ENCODE assay signal across 1 fruit fly cellular context in genomic region chr3R:21629373-21630145, dm6.
TF ChIP-seq lines count a peak whose summit lies in the region.

No protein-coding gene starts in this region.

TF ChIP-seq in whole organism, embryonic, 481 proteins besides CTCF, POLR2A, EP300 and RAD21 (continued from another document and continues in another):
- no peak for TF ChIP-seq BEAF-32 (GFP tag; optimal IDR thresholded peaks at IDR 0.05; lab: Kevin White, UChicago)
- peak; percentile 60 for TF ChIP-seq lab (GFP tag; optimal IDR thresholded peaks at IDR 0.05; lab: Kevin White, UChicago)
- no peak for TF ChIP-seq Deaf1 (tag; optimal IDR thresholded peaks at IDR 0.05; lab: Kevin White, UChicago)
- TF ChIP-seq knrl (GFP tag; IDR thresholded peaks at IDR 0.05; lab: Robert Waterston, UW; ENCODE audit: partially characterized antibody): no peak
- TF ChIP-seq tin (GFP tag; optimal IDR thresholded peaks at IDR 0.05; lab: Kevin White, UChicago): no peak
- peak; percentile 39 for TF ChIP-seq wek (GFP tag; optimal IDR thresholded peaks at IDR 0.05; lab: Kevin White, UChicago)
- no peak for TF ChIP-seq CG6813 (GFP tag; optimal IDR thresholded peaks at IDR 0.05; lab: Kevin White, UChicago)
- TF ChIP-seq Eip74EF (GFP tag; optimal IDR thresholded peaks at IDR 0.05; lab: Kevin White, UChicago): peak in 1 of 2 experiments; percentile 52
- peak; percentile 16; the same call in 1 of the 2 replicates for TF ChIP-seq rib (GFP tag; IDR thresholded peaks at IDR 0.05; lab: Robert Waterston, UW)
- peak; percentile 44 for TF ChIP-seq CG8281 (tag; optimal IDR thresholded peaks at IDR 0.05; lab: Kevin White, UChicago)
- no peak for TF ChIP-seq NfI (GFP tag; optimal IDR thresholded peaks at IDR 0.05; lab: Kevin White, UChicago)
- TF ChIP-seq trh (GFP tag; optimal IDR thresholded peaks at IDR 0.05; lab: Kevin White, UChicago): no peak
- no peak for TF ChIP-seq mam (GFP tag; optimal IDR thresholded peaks at IDR 0.05; lab: Kevin White, UChicago)
- TF ChIP-seq CG6765 (GFP tag; optimal IDR thresholded peaks at IDR 0.05; lab: Kevin White, UChicago): peak; percentile 27
- TF ChIP-seq CG17186 (GFP tag; optimal IDR thresholded peaks at IDR 0.05; lab: Kevin White, UChicago): no peak
- peak; percentile 34 for TF ChIP-seq Hmr (GFP tag; optimal IDR thresholded peaks at IDR 0.05; lab: Kevin White, UChicago)
- TF ChIP-seq CG3065 (GFP tag; optimal IDR thresholded peaks at IDR 0.05; lab: Kevin White, UChicago): no peak
- TF ChIP-seq CG15514 (GFP tag; optimal IDR thresholded peaks at IDR 0.05; lab: Kevin White, UChicago): no peak
- TF ChIP-seq Med (GFP tag; lab: Kevin White, UChicago): no peak
- TF ChIP-seq ash1 (GFP tag; optimal IDR thresholded peaks at IDR 0.05; lab: Kevin White, UChicago): no peak
- TF ChIP-seq CG34224 (GFP tag; IDR thresholded peaks at IDR 0.05; lab: Robert Waterston, UW; ENCODE audit: partially characterized antibody): no peak
- TF ChIP-seq unc-4 (GFP tag; IDR thresholded peaks at IDR 0.05; lab: Robert Waterston, UW; ENCODE audit: partially characterized antibody): no peak
- no peak for TF ChIP-seq CG1792 (GFP tag; optimal IDR thresholded peaks at IDR 0.05; lab: Kevin White, UChicago)
- peak; percentile 30 for TF ChIP-seq bcd (GFP tag; optimal IDR thresholded peaks at IDR 0.05; lab: Kevin White, UChicago)
- peak; percentile 22; the same call in 1 of the 2 replicates for TF ChIP-seq Atf6 (GFP tag; IDR thresholded peaks at IDR 0.05; lab: Robert Waterston, UW)
- TF ChIP-seq CG13287 (GFP tag; IDR thresholded peaks at IDR 0.05; lab: Robert Waterston, UW; ENCODE audit: partially characterized antibody): no peak
- TF ChIP-seq CG17359 (tag; optimal IDR thresholded peaks at IDR 0.05; lab: Kevin White, UChicago): no peak
- no peak for TF ChIP-seq NK7.1 (GFP tag; optimal IDR thresholded peaks at IDR 0.05; lab: Kevin White, UChicago)
- TF ChIP-seq Jarid2 (GFP tag; optimal IDR thresholded peaks at IDR 0.05; lab: Kevin White, UChicago): no peak
- TF ChIP-seq dmrt11E (tag; optimal IDR thresholded peaks at IDR 0.05; lab: Kevin White, UChicago): no peak
- TF ChIP-seq cad (GFP tag; optimal IDR thresholded peaks at IDR 0.05; lab: Kevin White, UChicago): no peak
- no peak for TF ChIP-seq Lim3 (GFP tag; IDR thresholded peaks at IDR 0.05; lab: Robert Waterston, UW)
- no peak for TF ChIP-seq gce (GFP tag; IDR thresholded peaks at IDR 0.05; lab: Robert Waterston, UW)
- TF ChIP-seq CG16813 (GFP tag; IDR thresholded peaks at IDR 0.05; lab: Robert Waterston, UW; ENCODE audit: partially characterized antibody): no peak
- TF ChIP-seq Fer1 (GFP tag; optimal IDR thresholded peaks at IDR 0.05; lab: Kevin White, UChicago): no peak
- no peak for TF ChIP-seq CG11696 (GFP tag; IDR thresholded peaks at IDR 0.05; lab: Robert Waterston, UW)
- no peak for TF ChIP-seq crp (GFP tag; optimal IDR thresholded peaks at IDR 0.05; lab: Kevin White, UChicago)
- TF ChIP-seq CG15073 (GFP tag; optimal IDR thresholded peaks at IDR 0.05; lab: Kevin White, UChicago): no peak
- no peak for TF ChIP-seq CG14965 (GFP tag; optimal IDR thresholded peaks at IDR 0.05; lab: Kevin White, UChicago; ENCODE audit: borderline replicate concordance)
- no peak for TF ChIP-seq CG8089 (GFP tag; optimal IDR thresholded peaks at IDR 0.05; lab: Kevin White, UChicago)
- no peak for TF ChIP-seq CG6272 (GFP tag; IDR thresholded peaks at IDR 0.05; lab: Robert Waterston, UW)
- TF ChIP-seq CG4617 (GFP tag; optimal IDR thresholded peaks at IDR 0.05; lab: Kevin White, UChicago; ENCODE audit: borderline replicate concordance): no peak
- TF ChIP-seq CG3407 (GFP tag; optimal IDR thresholded peaks at IDR 0.05; lab: Kevin White, UChicago): no peak
- peak; percentile 7 for TF ChIP-seq CG8388 (GFP tag; optimal IDR thresholded peaks at IDR 0.05; lab: Kevin White, UChicago)
- TF ChIP-seq gsb (GFP tag; IDR thresholded peaks at IDR 0.05; lab: Robert Waterston, UW): no peak
- no peak for TF ChIP-seq CG6175 (GFP tag; IDR thresholded peaks at IDR 0.05; lab: Robert Waterston, UW)
- no peak for TF ChIP-seq CG9215 (GFP tag; IDR thresholded peaks at IDR 0.05; lab: Robert Waterston, UW)
- peak; percentile 29 for TF ChIP-seq psq (GFP tag; optimal IDR thresholded peaks at IDR 0.05; lab: Kevin White, UChicago)
- TF ChIP-seq CG34422 (GFP tag; IDR thresholded peaks at IDR 0.05; lab: Robert Waterston, UW): no peak
- no peak for TF ChIP-seq h (optimal IDR thresholded peaks at IDR 0.05; lab: Kevin White, UChicago)
- TF ChIP-seq tap (tag; optimal IDR thresholded peaks at IDR 0.05; lab: Kevin White, UChicago): peak; percentile 23
- TF ChIP-seq lola (GFP tag; optimal IDR thresholded peaks at IDR 0.05; lab: Kevin White, UChicago): no peak
- no peak for TF ChIP-seq Hr39 (optimal IDR thresholded peaks at IDR 0.05; lab: Kevin White, UChicago)
- TF ChIP-seq CG12391 (tag; optimal IDR thresholded peaks at IDR 0.05; lab: Kevin White, UChicago): no peak
- no peak for TF ChIP-seq exex (tag; optimal IDR thresholded peaks at IDR 0.05; lab: Kevin White, UChicago)
- TF ChIP-seq Sry-β (GFP tag; optimal IDR thresholded peaks at IDR 0.05; lab: Kevin White, UChicago): peak; percentile 5
- no peak for TF ChIP-seq Doc3 (GFP tag; IDR thresholded peaks at IDR 0.05; lab: Robert Waterston, UW; ENCODE audit: partially characterized antibody)
- peak; percentile 19 for TF ChIP-seq Nf-YC (tag; optimal IDR thresholded peaks at IDR 0.05; lab: Kevin White, UChicago)
- no peak for TF ChIP-seq CG2202 (tag; optimal IDR thresholded peaks at IDR 0.05; lab: Kevin White, UChicago)
- no peak for TF ChIP-seq sens-2 (GFP tag; IDR thresholded peaks at IDR 0.05; lab: Robert Waterston, UW)
- TF ChIP-seq cg (GFP tag; optimal IDR thresholded peaks at IDR 0.05; lab: Kevin White, UChicago): no peak
- TF ChIP-seq CG18764 (GFP tag; optimal IDR thresholded peaks at IDR 0.05; lab: Kevin White, UChicago): no peak
- TF ChIP-seq CG12299 (tag; optimal IDR thresholded peaks at IDR 0.05; lab: Kevin White, UChicago): no peak
- peak; percentile 14 for TF ChIP-seq B-H2 (GFP tag; optimal IDR thresholded peaks at IDR 0.05; lab: Kevin White, UChicago)
- TF ChIP-seq CG7372 (GFP tag; IDR thresholded peaks at IDR 0.05; lab: Robert Waterston, UW): no peak
- no peak for TF ChIP-seq CG3726 (GFP tag; IDR thresholded peaks at IDR 0.05; lab: Robert Waterston, UW)
- no peak for TF ChIP-seq CG8924 (tag; optimal IDR thresholded peaks at IDR 0.05; lab: Kevin White, UChicago)
- TF ChIP-seq Ssrp (tag; optimal IDR thresholded peaks at IDR 0.05; lab: Kevin White, UChicago): no peak
- peak; percentile 98 for TF ChIP-seq crol (GFP tag; IDR thresholded peaks at IDR 0.05; lab: Robert Waterston, UW)
- TF ChIP-seq Nf-YB (GFP tag; optimal IDR thresholded peaks at IDR 0.05; lab: Kevin White, UChicago): no peak
- peak; percentile 62 for TF ChIP-seq pros (GFP tag; optimal IDR thresholded peaks at IDR 0.05; lab: Kevin White, UChicago)
- no peak for TF ChIP-seq CG7357 (GFP tag; IDR thresholded peaks at IDR 0.05; lab: Robert Waterston, UW)
- no peak for TF ChIP-seq btn (GFP tag; optimal IDR thresholded peaks at IDR 0.05; lab: Kevin White, UChicago)
- TF ChIP-seq CG3838 (GFP tag; optimal IDR thresholded peaks at IDR 0.05; lab: Kevin White, UChicago): peak; percentile 49
- peak; percentile 29 for TF ChIP-seq CG5180 (GFP tag; optimal IDR thresholded peaks at IDR 0.05; lab: Kevin White, UChicago)
- TF ChIP-seq HLH4C (GFP tag; IDR thresholded peaks at IDR 0.05; lab: Robert Waterston, UW; ENCODE audit: partially characterized antibody): no peak
- no peak for TF ChIP-seq gem (tag; optimal IDR thresholded peaks at IDR 0.05; lab: Kevin White, UChicago)
- TF ChIP-seq CG10209 (GFP tag; optimal IDR thresholded peaks at IDR 0.05; lab: Kevin White, UChicago): no peak
- TF ChIP-seq NFAT (GFP tag; IDR thresholded peaks at IDR 0.05; lab: Robert Waterston, UW): no peak
- TF ChIP-seq HLHmδ (GFP tag; optimal IDR thresholded peaks at IDR 0.05; lab: Kevin White, UChicago): peak; percentile 39
- TF ChIP-seq CG1529 (GFP tag; optimal IDR thresholded peaks at IDR 0.05; lab: Kevin White, UChicago): no peak
- TF ChIP-seq wor (GFP tag; IDR thresholded peaks at IDR 0.05; lab: Robert Waterston, UW): no peak
- no peak for TF ChIP-seq CG1602 (GFP tag; optimal IDR thresholded peaks at IDR 0.05; lab: Kevin White, UChicago)
- TF ChIP-seq CG11398 (GFP tag; optimal IDR thresholded peaks at IDR 0.05; lab: Kevin White, UChicago): no peak
- peak; percentile 42; the same call in 1 of the 2 replicates for TF ChIP-seq Rfx (GFP tag; IDR thresholded peaks at IDR 0.05; lab: Robert Waterston, UW)
- no peak for TF ChIP-seq fu2 (GFP tag; optimal IDR thresholded peaks at IDR 0.05; lab: Kevin White, UChicago)
- TF ChIP-seq Optix (GFP tag; IDR thresholded peaks at IDR 0.05; lab: Robert Waterston, UW): no peak
- TF ChIP-seq Fer2 (tag; optimal IDR thresholded peaks at IDR 0.05; lab: Kevin White, UChicago): no peak
- TF ChIP-seq Abd-B (GFP tag; optimal IDR thresholded peaks at IDR 0.05; lab: Kevin White, UChicago): no peak
- TF ChIP-seq Six4 (GFP tag; optimal IDR thresholded peaks at IDR 0.05; lab: Kevin White, UChicago): no peak
- no peak for TF ChIP-seq MESR4 (GFP tag; optimal IDR thresholded peaks at IDR 0.05; lab: Kevin White, UChicago)
- peak; percentile 3 for TF ChIP-seq CG31365 (tag; optimal IDR thresholded peaks at IDR 0.05; lab: Kevin White, UChicago)
- no peak for TF ChIP-seq CG4282 (GFP tag; optimal IDR thresholded peaks at IDR 0.05; lab: Kevin White, UChicago)
- no peak for TF ChIP-seq CG2712 (tag; optimal IDR thresholded peaks at IDR 0.05; lab: Kevin White, UChicago)
- TF ChIP-seq lov (optimal IDR thresholded peaks at IDR 0.05; lab: Kevin White, UChicago): no peak
- no peak for TF ChIP-seq lov (GFP tag; IDR thresholded peaks at IDR 0.05; lab: Robert Waterston, UW)
- no peak for TF ChIP-seq CG7839 (tag; optimal IDR thresholded peaks at IDR 0.05; lab: Kevin White, UChicago)
- TF ChIP-seq zen (tag; optimal IDR thresholded peaks at IDR 0.05; lab: Kevin White, UChicago): no peak
- TF ChIP-seq CG9609 (GFP tag; optimal IDR thresholded peaks at IDR 0.05; lab: Kevin White, UChicago): no peak
- TF ChIP-seq CG17802 (tag; optimal IDR thresholded peaks at IDR 0.05; lab: Kevin White, UChicago): no peak
- TF ChIP-seq Bteb2 (GFP tag; optimal IDR thresholded peaks at IDR 0.05; lab: Kevin White, UChicago): no peak
- no peak for TF ChIP-seq CG12155 (GFP tag; optimal IDR thresholded peaks at IDR 0.05; lab: Kevin White, UChicago)
- TF ChIP-seq sob (GFP tag; IDR thresholded peaks at IDR 0.05; lab: Robert Waterston, UW): no peak
- TF ChIP-seq lbe (GFP tag; optimal IDR thresholded peaks at IDR 0.05; lab: Kevin White, UChicago): no peak
- no peak for TF ChIP-seq Asciz (GFP tag; optimal IDR thresholded peaks at IDR 0.05; lab: Kevin White, UChicago)
- no peak for TF ChIP-seq CG12744 (GFP tag; optimal IDR thresholded peaks at IDR 0.05; lab: Kevin White, UChicago)
- 0 out of 2 replicates have a peak, but pooled peaks have one; percentile 14 for TF ChIP-seq H2.0 (GFP tag; IDR thresholded peaks at IDR 0.05; lab: Robert Waterston, UW)
- no peak for TF ChIP-seq nom (GFP tag; optimal IDR thresholded peaks at IDR 0.05; lab: Kevin White, UChicago)
- TF ChIP-seq CG12769 (tag; optimal IDR thresholded peaks at IDR 0.05; lab: Kevin White, UChicago): peak; percentile 8
- TF ChIP-seq gsb-n (tag; optimal IDR thresholded peaks at IDR 0.05; lab: Kevin White, UChicago): no peak
- no peak for TF ChIP-seq CG10147 (GFP tag; optimal IDR thresholded peaks at IDR 0.05; lab: Kevin White, UChicago)
- TF ChIP-seq tgo (GFP tag; IDR thresholded peaks at IDR 0.05; lab: Robert Waterston, UW): no peak
- no peak for TF ChIP-seq pzg (GFP tag; optimal IDR thresholded peaks at IDR 0.05; lab: Kevin White, UChicago)
- no peak for TF ChIP-seq gcm (GFP tag; optimal IDR thresholded peaks at IDR 0.05; lab: Kevin White, UChicago)
- no peak for TF ChIP-seq CG2129 (GFP tag; IDR thresholded peaks at IDR 0.05; lab: Robert Waterston, UW; ENCODE audit: partially characterized antibody)
- no peak for TF ChIP-seq tna (GFP tag; IDR thresholded peaks at IDR 0.05; lab: Robert Waterston, UW; ENCODE audit: partially characterized antibody)
- no peak for TF ChIP-seq ac (GFP tag; optimal IDR thresholded peaks at IDR 0.05; lab: Kevin White, UChicago)
- no peak for TF ChIP-seq so (GFP tag; IDR thresholded peaks at IDR 0.05; lab: Robert Waterston, UW)
- TF ChIP-seq CG14667 (GFP tag; IDR thresholded peaks at IDR 0.05; lab: Robert Waterston, UW): no peak
- peak; percentile 75 for TF ChIP-seq CG10543 (GFP tag; optimal IDR thresholded peaks at IDR 0.05; lab: Kevin White, UChicago)
- TF ChIP-seq slp2 (GFP tag; optimal IDR thresholded peaks at IDR 0.05; lab: Kevin White, UChicago): no peak
- TF ChIP-seq vfl (GFP tag; optimal IDR thresholded peaks at IDR 0.05; lab: Kevin White, UChicago): no peak
- TF ChIP-seq CG12942 (GFP tag; optimal IDR thresholded peaks at IDR 0.05; lab: Kevin White, UChicago): no peak
- no peak for TF ChIP-seq Chrac-16 (GFP tag; optimal IDR thresholded peaks at IDR 0.05; lab: Kevin White, UChicago)
- TF ChIP-seq dmrt99B (tag; optimal IDR thresholded peaks at IDR 0.05; lab: Kevin White, UChicago): peak; percentile 28
- no peak for TF ChIP-seq Hand (GFP tag; optimal IDR thresholded peaks at IDR 0.05; lab: Kevin White, UChicago)
- TF ChIP-seq ara (GFP tag; IDR thresholded peaks at IDR 0.05; lab: Robert Waterston, UW): no peak
- no peak for TF ChIP-seq crc (GFP tag; optimal IDR thresholded peaks at IDR 0.05; lab: Kevin White, UChicago)
- TF ChIP-seq pum (GFP tag; optimal IDR thresholded peaks at IDR 0.05; lab: Kevin White, UChicago): no peak
- peak; percentile 45 for TF ChIP-seq sd (tag; optimal IDR thresholded peaks at IDR 0.05; lab: Kevin White, UChicago)
- no peak for TF ChIP-seq Side (GFP tag; optimal IDR thresholded peaks at IDR 0.05; lab: Kevin White, UChicago)
- no peak for TF ChIP-seq CG17612 (GFP tag; IDR thresholded peaks at IDR 0.05; lab: Robert Waterston, UW)
- no peak for TF ChIP-seq chn (GFP tag; optimal IDR thresholded peaks at IDR 0.05; lab: Kevin White, UChicago)
- TF ChIP-seq Oaz (GFP tag; IDR thresholded peaks at IDR 0.05; lab: Robert Waterston, UW): no peak
- TF ChIP-seq Lhr (GFP tag; optimal IDR thresholded peaks at IDR 0.05; lab: Kevin White, UChicago): no peak
- TF ChIP-seq salm (tag; optimal IDR thresholded peaks at IDR 0.05; lab: Kevin White, UChicago): no peak
- no peak for TF ChIP-seq CG14050 (GFP tag; IDR thresholded peaks at IDR 0.05; lab: Robert Waterston, UW)
- TF ChIP-seq bigmax (GFP tag; optimal IDR thresholded peaks at IDR 0.05; lab: Kevin White, UChicago): no peak
- TF ChIP-seq NC2β (GFP tag; optimal IDR thresholded peaks at IDR 0.05; lab: Kevin White, UChicago): no peak
